Worm (Caenorhabditis elegans): ENCODE data around the gene F58G6.3.

The F58G6.3 gene

ce11 chrIV:9673683-9674336 is 20.5 kb downstream of the F58G6.3 start:
- peak; percentile 71 for TF ChIP-seq crh-2 (tag; optimal IDR thresholded peaks at IDR 0.05)
- TF ChIP-seq dmd-4 (tag; optimal IDR thresholded peaks at IDR 0.05), result no peak
- no peak for TF ChIP-seq aly-2 (tag; optimal IDR thresholded peaks at IDR 0.05)
- peak; percentile 60 for TF ChIP-seq sma-9 (GFP tag; optimal IDR thresholded peaks at IDR 0.05)
- TF ChIP-seq sma-9 (tag; optimal IDR thresholded peaks at IDR 0.05), result no peak
- TF ChIP-seq unc-55 (GFP tag; optimal IDR thresholded peaks at IDR 0.05), result no peak
- TF ChIP-seq alr-1 (tag; optimal IDR thresholded peaks at IDR 0.05), result no peak
- TF ChIP-seq mdl-1 (tag; optimal IDR thresholded peaks at IDR 0.05), result peak in 1 of 2 experiments; percentile 30
- TF ChIP-seq elt-1 (tag; optimal IDR thresholded peaks at IDR 0.05), result peak; percentile 48
- no peak for TF ChIP-seq nhr-77 (tag; optimal IDR thresholded peaks at IDR 0.05)
- TF ChIP-seq fos-1 (tag; optimal IDR thresholded peaks at IDR 0.05), result peak; percentile 25
- TF ChIP-seq mab-5 (tag; optimal IDR thresholded peaks at IDR 0.05), result no peak
- TF ChIP-seq snpc-4 (tag; optimal IDR thresholded peaks at IDR 0.05), result no peak

ce11 chrIV:9675572-9675971 is 22.2 kb downstream of the F58G6.3 start, which contains the start of gene nhr-34:
TSS of gene nhr-34 (minus strand) at chrIV:9675672.
- no peak for TF ChIP-seq mdl-1 (tag; optimal IDR thresholded peaks at IDR 0.05)
- TF ChIP-seq unc-39 (tag; optimal IDR thresholded peaks at IDR 0.05), result no peak
- no peak for TF ChIP-seq mbf-1 (tag; optimal IDR thresholded peaks at IDR 0.05)
- TF ChIP-seq ztf-1 (GFP tag; conservative IDR thresholded peaks at IDR 0.05), result no peak
- no peak for TF ChIP-seq fos-1 (tag; optimal IDR thresholded peaks at IDR 0.05)
- TF ChIP-seq nhr-6 (tag; optimal IDR thresholded peaks at IDR 0.05), result no peak
- no peak for TF ChIP-seq nhr-12 (tag; optimal IDR thresholded peaks at IDR 0.05)
- TF ChIP-seq snpc-4 (tag; optimal IDR thresholded peaks at IDR 0.05), result no peak
- no peak for TF ChIP-seq aly-2 (tag; optimal IDR thresholded peaks at IDR 0.05)
- TF ChIP-seq ztf-4 (tag; optimal IDR thresholded peaks at IDR 0.05), result no peak
- TF ChIP-seq elt-1 (tag; optimal IDR thresholded peaks at IDR 0.05), result no peak
- TF ChIP-seq lin-11 (tag; optimal IDR thresholded peaks at IDR 0.05), result no peak
- TF ChIP-seq lsy-2 (tag; optimal IDR thresholded peaks at IDR 0.05), result no peak
- TF ChIP-seq C34F6.9 (tag; optimal IDR thresholded peaks at IDR 0.05), result no peak
- TF ChIP-seq dmd-4 (tag; optimal IDR thresholded peaks at IDR 0.05), result no peak

- no peak for TF ChIP-seq nhr-11 (tag; optimal IDR thresholded peaks at IDR 0.05)
- TF ChIP-seq nhr-129 (tag; optimal IDR thresholded peaks at IDR 0.05), result peak; percentile 32
- no peak for TF ChIP-seq ztf-11 (tag; optimal IDR thresholded peaks at IDR 0.05)
- peak; percentile 32 for TF ChIP-seq F13H6.1 (tag; optimal IDR thresholded peaks at IDR 0.05)
- TF ChIP-seq gmeb-1 (tag; optimal IDR thresholded peaks at IDR 0.05), result peak; percentile 13
- TF ChIP-seq unc-39 (tag; optimal IDR thresholded peaks at IDR 0.05), result no peak
- no peak for TF ChIP-seq R02D3.7 (tag; optimal IDR thresholded peaks at IDR 0.05)
- TF ChIP-seq skn-1 (tag; optimal IDR thresholded peaks at IDR 0.05), result no peak
- peak; percentile 71 for TF ChIP-seq crh-2 (tag; optimal IDR thresholded peaks at IDR 0.05)
- TF ChIP-seq elt-3 (tag; optimal IDR thresholded peaks at IDR 0.05), result no peak
- TF ChIP-seq lin-11 (tag; optimal IDR thresholded peaks at IDR 0.05), result no peak
- peak; percentile 75 for TF ChIP-seq sma-9 (GFP tag; optimal IDR thresholded peaks at IDR 0.05)
- TF ChIP-seq sma-9 (tag; optimal IDR thresholded peaks at IDR 0.05), result no peak
- no peak for TF ChIP-seq nhr-10 (tag; optimal IDR thresholded peaks at IDR 0.05)
- TF ChIP-seq fos-1 (tag; optimal IDR thresholded peaks at IDR 0.05), result peak; percentile 73
- TF ChIP-seq mdl-1 (tag; optimal IDR thresholded peaks at IDR 0.05), result peak in 1 of 2 experiments; percentile 30
- no peak for TF ChIP-seq ztf-4 (tag; optimal IDR thresholded peaks at IDR 0.05)
Observed at ce11 chrIV:9676535-9676934, 23.2 kb downstream of the F58G6.3 start.

ce11 chrIV:9677226-9677992 is 24.1 kb downstream of the F58G6.3 start:
- TF ChIP-seq zag-1 (tag; optimal IDR thresholded peaks at IDR 0.05) (peak; percentile 51), aly-2 (tag; optimal IDR thresholded peaks at IDR 0.05) (no peak), fos-1 (tag; optimal IDR thresholded peaks at IDR 0.05) (peak; percentile 51), R02D3.7 (tag; optimal IDR thresholded peaks at IDR 0.05) (no peak), peb-1 (tag; optimal IDR thresholded peaks at IDR 0.05) (no peak), nhr-237 (tag; optimal IDR thresholded peaks at IDR 0.05) (no peak), nhr-10 (tag; optimal IDR thresholded peaks at IDR 0.05) (no peak), sem-4 (tag; optimal IDR thresholded peaks at IDR 0.05) (peak; percentile 19), Y55F3AM.14 (GFP tag; optimal IDR thresholded peaks at IDR 0.05) (no peak), unc-55 (GFP tag; optimal IDR thresholded peaks at IDR 0.05) (peak; percentile 73), snpc-4 (tag; optimal IDR thresholded peaks at IDR 0.05) (peak; percentile 43), lin-13 (GFP tag; optimal IDR thresholded peaks at IDR 0.05) (peak; percentile 32), nhr-129 (tag; optimal IDR thresholded peaks at IDR 0.05) (peak; percentile 72), egl-27 (tag; optimal IDR thresholded peaks at IDR 0.05) (peak; percentile 69), lsy-2 (tag; optimal IDR thresholded peaks at IDR 0.05) (peak; percentile 14 to 79), crh-2 (tag; optimal IDR thresholded peaks at IDR 0.05) (peak; percentile 96), ZK546.5 (tag; optimal IDR thresholded peaks at IDR 0.05) (no peak), C34F6.9 (tag; optimal IDR thresholded peaks at IDR 0.05) (peak; percentile 89), alr-1 (tag; optimal IDR thresholded peaks at IDR 0.05) (no peak), F13H6.1 (tag; optimal IDR thresholded peaks at IDR 0.05) (peak; percentile 85), blmp-1 (tag; optimal IDR thresholded peaks at IDR 0.05; ENCODE audit: insufficient read depth) (peak; percentile 92), nhr-6 (tag; optimal IDR thresholded peaks at IDR 0.05) (peak; percentile 53), ceh-16 (tag; optimal IDR thresholded peaks at IDR 0.05) (no peak), nhr-21 (tag; optimal IDR thresholded peaks at IDR 0.05) (peak; percentile 67), nhr-25 (tag; optimal IDR thresholded peaks at IDR 0.05) (no peak), mab-5 (tag; optimal IDR thresholded peaks at IDR 0.05) (peak; percentile 3), mdl-1 (tag; optimal IDR thresholded peaks at IDR 0.05) (peak; percentile 92 to 99)

Data from whole organism, L2 larva.